Worm (Caenorhabditis elegans) whole organism, L4 larva: ENCODE measurements around the gene AH9.4.

ENCODE experiments used
- D1046.2 ChIP-seq: fragments of 200-800 bp; sonication (Bioruptor generic); IDR thresholded peaks from 2 replicates; pipeline ENCODE4 v1.3.6; 2022; ENCODE audit warnings: missing genetic modification characterization, missing compliant biosample characterization
- F10B5.3 ChIP-seq: sonication (generic microtip); optimal IDR thresholded peaks from 2 replicates; lab custom pipeline; 2016; ENCODE audit warnings: mild to moderate bottlenecking, missing genetic modification characterization, missing compliant biosample characterization
- F44E2.7 ChIP-seq: fragments of 200-800 bp; sonication (Bioruptor generic); IDR thresholded peaks from 2 replicates; pipeline ENCODE4 v2.1.2; 2022; ENCODE audit warnings: missing genetic modification characterization, missing compliant biosample characterization
- T26A8.4 ChIP-seq: fragments of 200-800 bp; sonication (Bioruptor generic); IDR thresholded peaks from 2 replicates; pipeline ENCODE4 v1.3.6; 2022; ENCODE audit warnings: missing genetic modification characterization, missing compliant biosample characterization
- Y105C5A.15 ChIP-seq: fragments of 200-800 bp; sonication (Bioruptor generic); IDR thresholded peaks from 2 replicates; pipeline ENCODE4 v1.3.6; 2022; ENCODE audit warnings: missing genetic modification characterization, missing compliant biosample characterization
- ZK546.5 ChIP-seq, 2 experiments: sonication (generic microtip); optimal IDR thresholded peaks; 2 replicates each; lab custom pipeline; 2017; ENCODE audit warnings: missing biosample characterization in 2 of 2, missing genetic modification characterization in 2 of 2
- aha-1 ChIP-seq: fragments of 150-350 bp; peaks from one replicate; lab custom pipeline; 2014; ENCODE audit warnings: missing biosample characterization, missing genetic modification characterization
- aly-2 ChIP-seq: sonication (generic microtip); optimal IDR thresholded peaks from 2 replicates; lab custom pipeline; 2018; ENCODE audit warnings: missing biosample characterization, missing genetic modification characterization
- arid-1 ChIP-seq: fragments of 200-800 bp; sonication (Bioruptor generic); conservative IDR thresholded peaks from 2 replicates; pipeline ENCODE4 v1.3.6; 2022; ENCODE audit warnings: missing genetic modification reagents, missing genetic modification characterization, missing compliant biosample characterization
- ceh-32 ChIP-seq: sonication (generic microtip); optimal IDR thresholded peaks from 2 replicates; lab custom pipeline; 2016; ENCODE audit warnings: mild to moderate bottlenecking, missing genetic modification characterization, missing compliant biosample characterization; ENCODE audit not compliant: poor library complexity
- ceh-44 ChIP-seq: fragments of 200-800 bp; sonication (Bioruptor generic); IDR thresholded peaks from 2 replicates; pipeline ENCODE4 v1.3.6; 2022; ENCODE audit warnings: missing genetic modification reagents, missing genetic modification characterization, missing compliant biosample characterization
- ceh-62 ChIP-seq: sonication (generic microtip); optimal IDR thresholded peaks from 2 replicates; lab custom pipeline; 2017; ENCODE audit warnings: missing biosample characterization, missing genetic modification characterization
- cey-2 ChIP-seq: sonication (generic microtip); optimal IDR thresholded peaks from 3 replicates; lab custom pipeline; 2017; ENCODE audit warnings: missing genetic modification characterization, mild to moderate bottlenecking, missing compliant biosample characterization, antibody characterized with exemption, borderline replicate concordance; ENCODE audit not compliant: insufficient read depth
- daf-12 ChIP-seq: fragments of 150-350 bp; optimal IDR thresholded peaks from 2 replicates; lab custom pipeline; 2014; ENCODE audit warnings: missing biosample characterization, missing genetic modification reagents, missing genetic modification characterization
- daf-16 ChIP-seq, 3 experiments: sonication (generic microtip); optimal IDR thresholded peaks; 2 replicates each; lab custom pipeline; 2016 to 2017; ENCODE audit warnings: missing genetic modification characterization in 3 of 3, missing genetic modification reagents in 3 of 3, mild to moderate bottlenecking in 2 of 3, missing compliant biosample characterization in 2 of 3, missing biosample characterization in 1 of 3, moderate library complexity in 1 of 3
- dve-1 ChIP-seq: sonication (generic microtip); optimal IDR thresholded peaks from 2 replicates; lab custom pipeline; 2017; ENCODE audit warnings: antibody characterized with exemption, mild to moderate bottlenecking, missing genetic modification characterization, missing compliant biosample characterization; ENCODE audit not compliant: insufficient read depth
- gei-8 ChIP-seq: fragments of 200-800 bp; sonication (Bioruptor generic); optimal IDR thresholded peaks from 2 replicates; lab custom pipeline; 2018; ENCODE audit warnings: mild to moderate bottlenecking, missing genetic modification characterization, missing compliant biosample characterization
- hmg-1.1 ChIP-seq: fragments of 200-800 bp; sonication (Bioruptor generic); IDR thresholded peaks from 2 replicates; pipeline ENCODE4 v1.3.6; 2022; ENCODE audit warnings: missing genetic modification reagents, missing genetic modification characterization, missing compliant biosample characterization
- jun-1 ChIP-seq: fragments of 150-350 bp; optimal IDR thresholded peaks from 2 replicates; lab custom pipeline; 2014; ENCODE audit warnings: missing biosample characterization, missing genetic modification reagents, missing genetic modification characterization
- lin-29 ChIP-seq: fragments of 200-800 bp; sonication (Bioruptor generic); IDR thresholded peaks from 2 replicates; pipeline ENCODE4 v1.3.6; 2022; ENCODE audit warnings: missing genetic modification reagents, missing genetic modification characterization, missing compliant biosample characterization
- lsy-2 ChIP-seq, 2 experiments: fragments of 150-350 bp in 1 of 2; sonication (generic microtip) in 1 of 2; optimal IDR thresholded peaks; 2 replicates each; lab custom pipeline; 2014 to 2017; ENCODE audit warnings: missing biosample characterization in 2 of 2, missing genetic modification characterization in 2 of 2
- madf-9 ChIP-seq: fragments of 200-800 bp; sonication (Bioruptor generic); conservative IDR thresholded peaks from 2 replicates; pipeline ENCODE4 v1.3.6; 2022; ENCODE audit warnings: missing genetic modification reagents, missing genetic modification characterization, missing compliant biosample characterization
- mdl-1 ChIP-seq, 2 experiments: fragments of 150-350 bp in 1 of 2; sonication (generic microtip) in 1 of 2; optimal IDR thresholded peaks; 2 replicates each; lab custom pipeline; 2014 to 2017; ENCODE audit warnings: missing biosample characterization in 2 of 2, missing genetic modification characterization in 2 of 2
- mdt-29 ChIP-seq: fragments of 200-800 bp; sonication (Bioruptor generic); IDR thresholded peaks from 2 replicates; pipeline ENCODE4 v1.3.6; 2022; ENCODE audit warnings: missing genetic modification reagents, missing genetic modification characterization, missing compliant biosample characterization
- nhr-25 ChIP-seq: sonication (generic microtip); optimal IDR thresholded peaks from 2 replicates; lab custom pipeline; 2017; ENCODE audit warnings: missing genetic modification characterization, mild to moderate bottlenecking, missing compliant biosample characterization, antibody characterized with exemption, moderate library complexity, borderline replicate concordance; ENCODE audit not compliant: insufficient read depth
- nhr-28 ChIP-seq: fragments of 150-350 bp; optimal IDR thresholded peaks from 2 replicates; lab custom pipeline; 2014; ENCODE audit warnings: missing biosample characterization, missing genetic modification characterization
- nhr-41 ChIP-seq: fragments of 200-800 bp; sonication (Bioruptor generic); IDR thresholded peaks from 2 replicates; pipeline ENCODE4 v1.3.6; 2022; ENCODE audit warnings: missing genetic modification reagents, missing genetic modification characterization, missing compliant biosample characterization
- nhr-6 ChIP-seq: fragments of 150-350 bp; optimal IDR thresholded peaks from 2 replicates; lab custom pipeline; 2014; ENCODE audit warnings: missing biosample characterization, missing genetic modification characterization
- nhr-77 ChIP-seq: fragments of 150-350 bp; optimal IDR thresholded peaks from 2 replicates; lab custom pipeline; 2014; ENCODE audit warnings: missing biosample characterization, missing genetic modification characterization
- pqm-1 ChIP-seq: sonication (generic microtip); optimal IDR thresholded peaks from 2 replicates; lab custom pipeline; 2017; ENCODE audit warnings: missing biosample characterization, missing genetic modification characterization
- rbr-2 ChIP-seq: sonication (generic microtip); optimal IDR thresholded peaks from 2 replicates; lab custom pipeline; 2016; ENCODE audit warnings: missing genotype, missing genetic modification characterization, missing compliant biosample characterization
- saeg-2 ChIP-seq: fragments of 200-800 bp; sonication (Bioruptor generic); IDR thresholded peaks from 2 replicates; pipeline ENCODE4 v1.3.6; 2022; ENCODE audit warnings: missing genetic modification reagents, missing genetic modification characterization, missing compliant biosample characterization
- spr-1 ChIP-seq: sonication (generic microtip); optimal IDR thresholded peaks from 2 replicates; lab custom pipeline; 2016; ENCODE audit warnings: mild to moderate bottlenecking, missing genetic modification characterization, missing compliant biosample characterization
- tag-97 ChIP-seq: fragments of 200-800 bp; sonication (Bioruptor generic); IDR thresholded peaks from 2 replicates; pipeline ENCODE4 v1.3.6; 2022; ENCODE audit warnings: missing genetic modification characterization, missing compliant biosample characterization
- tra-1 ChIP-seq: fragments of 200-800 bp; sonication (Bioruptor generic); IDR thresholded peaks from 2 replicates; pipeline ENCODE4 v1.3.6; 2022; ENCODE audit warnings: missing genetic modification reagents, missing genetic modification characterization, missing compliant biosample characterization
- zip-11 ChIP-seq: fragments of 200-800 bp; sonication (Bioruptor generic); IDR thresholded peaks from 2 replicates; pipeline ENCODE4 v1.3.6; 2022; ENCODE audit warnings: missing genetic modification characterization, missing compliant biosample characterization
- ztf-11 ChIP-seq: fragments of 150-350 bp; optimal IDR thresholded peaks from 2 replicates; lab custom pipeline; 2014; ENCODE audit warnings: missing biosample characterization, missing genetic modification characterization

AH9.4 gene

DNA sequence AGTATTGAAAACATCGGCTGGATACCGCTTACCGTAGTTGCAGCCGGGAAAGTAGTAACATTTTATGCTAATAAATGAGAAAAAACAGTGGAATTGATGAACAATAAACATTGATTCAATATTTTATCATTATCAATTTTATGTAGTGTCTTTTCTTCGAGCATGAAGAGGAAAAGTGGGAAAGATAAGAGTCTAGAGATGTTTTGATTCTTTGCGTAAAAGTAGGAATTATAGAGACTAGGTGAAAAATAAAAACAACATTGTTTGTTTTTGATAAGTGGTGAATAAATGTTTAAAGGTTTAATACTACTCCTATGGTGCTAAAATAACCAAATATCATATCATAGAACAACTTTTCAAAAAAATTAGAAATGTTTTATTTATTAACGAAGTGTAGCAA lies 11.7 kb downstream of the AH9.4 start (continued):
- TF ChIP-seq ceh-32 (tag; lab: Kevin White, UChicago) (no peak), F10B5.3 (tag; lab: Kevin White, UChicago) (no peak), tra-1 (GFP tag; lab: Robert Waterston, UW) (no peak), dve-1 (tag; lab: Kevin White, UChicago) (peak; percentile 13), D1046.2 (no peak), daf-16 (GFP tag; optimal IDR thresholded peaks at IDR 0.05; lab: Kevin White, UChicago) (no peak), daf-16 (tag; optimal IDR thresholded peaks at IDR 0.05; lab: Kevin White, UChicago) (peak; percentile 93), nhr-28 (peak; percentile 4)

DNA sequence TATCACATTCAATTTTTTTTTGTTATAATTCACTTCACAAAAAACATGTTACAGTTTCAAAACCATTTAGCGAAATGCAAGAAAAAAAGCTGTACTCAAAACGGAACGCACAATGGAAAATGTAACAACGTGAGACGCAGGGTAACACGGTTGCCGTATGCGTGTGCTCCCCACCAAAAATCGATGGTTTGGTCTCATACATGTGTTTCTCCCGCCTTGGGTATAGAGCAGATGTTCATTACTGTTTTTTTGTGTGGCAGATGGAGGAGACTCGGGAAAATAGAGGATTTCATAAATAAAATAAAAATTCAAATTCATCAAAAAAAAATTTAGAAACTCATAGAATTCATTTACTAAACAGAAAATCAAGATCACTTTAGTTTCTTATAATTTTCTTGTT lies 13.1 kb downstream of the AH9.4 start, which contains the start of gene AH9.3:
Gene AH9.3 (minus strand): TSS at position 101 of the 400 bp plus-strand sequence.
- no peak for TF ChIP-seq ceh-62 (tag; lab: Kevin White, UChicago)
- TF ChIP-seq pqm-1 (tag; lab: Kevin White, UChicago) = no peak
- TF ChIP-seq daf-12 (tag; lab: Kevin White, UChicago) = no peak
- TF ChIP-seq daf-16 (GFP tag; optimal IDR thresholded peaks at IDR 0.05; lab: Kevin White, UChicago) = no peak
- TF ChIP-seq daf-16 (tag; optimal IDR thresholded peaks at IDR 0.05; lab: Kevin White, UChicago) = no peak
- TF ChIP-seq F10B5.3 (tag; lab: Kevin White, UChicago) = no peak
- TF ChIP-seq mdl-1 (tag; optimal IDR thresholded peaks at IDR 0.05; lab: Kevin White, UChicago) = no peak
- TF ChIP-seq zip-11 = no peak
- TF ChIP-seq tag-97 (GFP tag; lab: Robert Waterston, UW) = no peak

DNA sequence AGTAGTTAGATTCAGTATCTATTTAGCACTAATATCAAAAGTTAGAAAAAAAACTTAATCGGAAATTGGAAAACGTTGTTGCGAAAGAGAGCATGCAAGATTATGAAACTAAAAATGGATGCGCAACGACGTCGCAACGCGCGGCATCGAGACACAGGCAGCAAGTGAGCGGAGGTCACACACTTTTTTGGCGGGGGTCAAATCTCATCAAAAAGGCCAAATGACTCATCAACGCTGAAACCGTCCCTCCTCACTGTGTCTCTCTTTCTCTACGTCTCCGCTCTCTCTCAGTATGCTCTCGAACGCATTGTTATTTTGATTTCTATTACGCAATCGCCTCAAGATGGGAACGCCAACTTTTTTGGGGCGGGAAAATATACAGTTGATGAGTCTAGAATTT lies 15.7 kb downstream of the AH9.4 start:
- TF ChIP-seq lsy-2 (tag; optimal IDR thresholded peaks at IDR 0.05; lab: Kevin White, UChicago) (peak in 1 of 2 experiments; percentile 3), nhr-6 (peak; percentile 69), hmg-1.1 (GFP tag; lab: Robert Waterston, UW) (no peak), dve-1 (tag; lab: Kevin White, UChicago) (peak; percentile 33), daf-16 (GFP tag; optimal IDR thresholded peaks at IDR 0.05; lab: Kevin White, UChicago) (no peak), daf-16 (tag; optimal IDR thresholded peaks at IDR 0.05; lab: Kevin White, UChicago) (peak; percentile 42), nhr-25 (tag; lab: Kevin White, UChicago) (peak; percentile 3), nhr-77 (tag; lab: Kevin White, UChicago) (no peak), spr-1 (tag; lab: Kevin White, UChicago) (no peak)

DNA sequence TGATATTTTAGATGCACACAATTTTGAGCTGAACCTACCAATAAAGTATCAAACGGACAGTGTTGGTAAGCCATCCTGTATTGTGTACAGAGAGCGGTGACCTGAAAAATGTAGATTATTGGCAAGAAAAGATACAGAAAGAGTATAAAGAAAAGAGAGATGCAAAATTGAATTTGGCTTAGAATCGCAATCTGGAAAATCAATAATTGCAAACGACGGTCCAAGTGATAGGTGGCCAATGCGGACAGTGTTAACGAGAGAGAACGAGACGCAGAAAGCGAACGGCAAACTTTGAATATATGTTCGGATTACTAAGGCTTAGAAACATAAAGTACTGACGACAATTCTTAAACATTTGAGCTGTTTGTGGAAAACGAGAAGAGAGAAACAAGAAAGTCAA lies 16.1 kb downstream of the AH9.4 start, which contains the start of gene crn-4:
Gene crn-4 (minus strand): TSS at position 101 of the 400 bp plus-strand sequence.
- TF ChIP-seq madf-9 (GFP tag; lab: Robert Waterston, UW) (no peak), gei-8 (GFP tag; lab: Kevin White, UChicago) (no peak), ceh-44 (no peak), Y105C5A.15 (GFP tag; lab: Robert Waterston, UW) (no peak), lin-29 (GFP tag; lab: Robert Waterston, UW) (no peak), nhr-41 (no peak), saeg-2 (no peak), ZK546.5 (tag; optimal IDR thresholded peaks at IDR 0.05; lab: Kevin White, UChicago) (no peak), aha-1 (tag; lab: Kevin White, UChicago) (no peak), aly-2 (tag; lab: Kevin White, UChicago) (no peak), rbr-2 (no peak), arid-1 (GFP tag; lab: Robert Waterston, UW) (no peak), ztf-11 (tag; lab: Kevin White, UChicago) (no peak), tag-97 (GFP tag; lab: Robert Waterston, UW) (no peak), mdt-29 (GFP tag; lab: Robert Waterston, UW) (no peak), F44E2.7 (GFP tag; lab: Robert Waterston, UW) (no peak), T26A8.4 (GFP tag; lab: Robert Waterston, UW) (no peak), jun-1 (no peak), cey-2 (tag; lab: Kevin White, UChicago) (no peak), D1046.2 (no peak)
